Worm (Caenorhabditis elegans) whole organism, late embryonic: Measurements from ENCODE around the gene fis-2.
A peak's percentile ranks its signal among the peaks of the same experiment; 100 is the strongest.

Experiments used
- C38D4.7 ChIP-seq: fragments of 200-800 bp; sonication (Bioruptor generic); optimal IDR thresholded peaks from 2 replicates; lab custom pipeline; 2018; ENCODE audit warnings: mild to moderate bottlenecking, missing genetic modification characterization, moderate library complexity, missing compliant biosample characterization
- F13H6.1 ChIP-seq: sonication (generic microtip); optimal IDR thresholded peaks from 2 replicates; lab custom pipeline; 2016; ENCODE audit warnings: missing genetic modification characterization, missing compliant biosample characterization
- K02D7.2 ChIP-seq: sonication (generic microtip); optimal IDR thresholded peaks from 2 replicates; lab custom pipeline; 2017; ENCODE audit warnings: mild to moderate bottlenecking, missing genetic modification characterization, missing compliant biosample characterization
- K09A11.1 ChIP-seq: sonication (generic microtip); optimal IDR thresholded peaks from 2 replicates; lab custom pipeline; 2017; ENCODE audit warnings: antibody characterized with exemption, mild to moderate bottlenecking, missing genetic modification characterization, missing compliant biosample characterization; ENCODE audit not compliant: insufficient read depth
- T23F11.4 ChIP-seq: fragments of 200-800 bp; sonication (Bioruptor generic); optimal IDR thresholded peaks from 2 replicates; lab custom pipeline; 2018; ENCODE audit warnings: mild to moderate bottlenecking, missing genetic modification characterization, missing compliant biosample characterization
- Y22D7AL.16 ChIP-seq: sonication (generic microtip); optimal IDR thresholded peaks from 2 replicates; lab custom pipeline; 2016; ENCODE audit warnings: missing genetic modification characterization, missing compliant biosample characterization
- ahr-1 ChIP-seq: sonication (generic microtip); optimal IDR thresholded peaks from 2 replicates; lab custom pipeline; 2016; ENCODE audit warnings: missing genetic modification characterization, missing compliant biosample characterization
- ama-1 ChIP-seq: fragments of 150-350 bp; optimal IDR thresholded peaks from 2 replicates; lab custom pipeline; 2014
- ceh-14 ChIP-seq: sonication (generic microtip); optimal IDR thresholded peaks from 2 replicates; lab custom pipeline; 2016; ENCODE audit warnings: missing genotype, missing genetic modification characterization, missing compliant biosample characterization
- ceh-18 ChIP-seq: sonication (generic microtip); optimal IDR thresholded peaks from 2 replicates; lab custom pipeline; 2016; ENCODE audit warnings: missing genetic modification characterization, missing compliant biosample characterization
- ceh-19 ChIP-seq: fragments of 200-800 bp; sonication (Bioruptor generic); optimal IDR thresholded peaks from 2 replicates; lab custom pipeline; 2018; ENCODE audit warnings: mild to moderate bottlenecking, missing genetic modification characterization, missing compliant biosample characterization
- ceh-2 ChIP-seq: sonication (generic microtip); optimal IDR thresholded peaks from 2 replicates; lab custom pipeline; 2016; ENCODE audit warnings: missing genotype, missing genetic modification characterization, missing compliant biosample characterization
- ceh-31 ChIP-seq: sonication (generic microtip); optimal IDR thresholded peaks from 2 replicates; lab custom pipeline; 2016; ENCODE audit warnings: missing genetic modification characterization, missing compliant biosample characterization
- ceh-45 ChIP-seq: fragments of 200-800 bp; sonication (Bioruptor generic); IDR thresholded peaks from 2 replicates; pipeline ENCODE4 v1.3.6; 2022; ENCODE audit warnings: missing genetic modification reagents, missing genetic modification characterization, missing compliant biosample characterization
- ceh-48 ChIP-seq: sonication (generic microtip); optimal IDR thresholded peaks from 2 replicates; lab custom pipeline; 2016; ENCODE audit warnings: missing genetic modification characterization, inconsistent platforms, missing compliant biosample characterization
- ceh-6 ChIP-seq: fragments of 200-800 bp; sonication (Bioruptor generic); optimal IDR thresholded peaks from 2 replicates; lab custom pipeline; 2018; ENCODE audit warnings: mild to moderate bottlenecking, missing genetic modification characterization, missing compliant biosample characterization
- che-1 ChIP-seq: sonication (generic microtip); optimal IDR thresholded peaks from 2 replicates; lab custom pipeline; 2016; ENCODE audit warnings: mild to moderate bottlenecking, missing genetic modification characterization, missing compliant biosample characterization
- elt-4 ChIP-seq: sonication (generic microtip); optimal IDR thresholded peaks from 2 replicates; lab custom pipeline; 2016; ENCODE audit warnings: missing genetic modification characterization, missing compliant biosample characterization
- eyg-1 ChIP-seq: sonication (generic microtip); optimal IDR thresholded peaks from 2 replicates; lab custom pipeline; 2016; ENCODE audit warnings: missing genotype, missing genetic modification characterization, missing compliant biosample characterization
- fkh-6 ChIP-seq: sonication (generic microtip); optimal IDR thresholded peaks from 2 replicates; lab custom pipeline; 2016; ENCODE audit warnings: missing genetic modification characterization, missing compliant biosample characterization
- gmeb-2 ChIP-seq: sonication (generic microtip); optimal IDR thresholded peaks from 2 replicates; lab custom pipeline; 2016; ENCODE audit warnings: missing genetic modification characterization, inconsistent platforms, missing compliant biosample characterization
- hlh-13 ChIP-seq: fragments of 200-800 bp; sonication (Bioruptor generic); optimal IDR thresholded peaks from 2 replicates; lab custom pipeline; 2018; ENCODE audit warnings: mild to moderate bottlenecking, missing genetic modification characterization, missing compliant biosample characterization
- hlh-30 ChIP-seq: sonication (generic microtip); optimal IDR thresholded peaks from 2 replicates; lab custom pipeline; 2017; ENCODE audit warnings: antibody characterized with exemption, missing genetic modification characterization, missing compliant biosample characterization; ENCODE audit not compliant: insufficient read depth
- hlh-8 ChIP-seq: sonication (generic microtip); optimal IDR thresholded peaks from 2 replicates; lab custom pipeline; 2016; ENCODE audit warnings: missing genotype, missing genetic modification characterization, missing compliant biosample characterization
- lim-6 ChIP-seq: sonication (generic microtip); optimal IDR thresholded peaks from 2 replicates; lab custom pipeline; 2016; ENCODE audit warnings: missing genetic modification characterization, missing compliant biosample characterization
- lin-11 ChIP-seq: fragments of 200-800 bp; sonication (Bioruptor generic); optimal IDR thresholded peaks from 2 replicates; lab custom pipeline; 2018; ENCODE audit warnings: mild to moderate bottlenecking, missing genetic modification characterization, missing compliant biosample characterization
- madf-2 ChIP-seq: sonication (generic microtip); optimal IDR thresholded peaks from 2 replicates; lab custom pipeline; 2017; ENCODE audit warnings: missing genetic modification characterization, missing compliant biosample characterization
- mec-3 ChIP-seq: sonication (generic microtip); optimal IDR thresholded peaks from 2 replicates; lab custom pipeline; 2016; ENCODE audit warnings: borderline replicate concordance, missing genetic modification characterization, missing compliant biosample characterization
- nfya-1 ChIP-seq: sonication (generic microtip); optimal IDR thresholded peaks from 2 replicates; lab custom pipeline; 2017; ENCODE audit warnings: missing genetic modification characterization, mild to moderate bottlenecking, missing compliant biosample characterization, antibody characterized with exemption, moderate library complexity
- nhr-11 ChIP-seq: fragments of 150-350 bp; optimal IDR thresholded peaks from 2 replicates; lab custom pipeline; 2014; ENCODE audit warnings: missing biosample characterization, missing genetic modification characterization
- nhr-232 ChIP-seq: sonication (generic microtip); optimal IDR thresholded peaks from 2 replicates; lab custom pipeline; 2016; ENCODE audit warnings: missing genetic modification characterization, missing compliant biosample characterization
- odd-2 ChIP-seq: sonication (generic microtip); optimal IDR thresholded peaks from 2 replicates; lab custom pipeline; 2017; ENCODE audit warnings: antibody characterized with exemption, mild to moderate bottlenecking, missing genetic modification characterization, missing compliant biosample characterization
- pat-9 ChIP-seq: fragments of 200-800 bp; sonication (Bioruptor generic); optimal IDR thresholded peaks from 2 replicates; lab custom pipeline; 2018; ENCODE audit warnings: mild to moderate bottlenecking, missing genetic modification characterization, moderate library complexity, missing compliant biosample characterization
- ref-2 ChIP-seq: sonication (generic microtip); optimal IDR thresholded peaks from 2 replicates; lab custom pipeline; 2016; ENCODE audit warnings: missing genetic modification characterization, missing compliant biosample characterization
- rnt-1 ChIP-seq: sonication (generic microtip); optimal IDR thresholded peaks from 2 replicates; lab custom pipeline; 2016; ENCODE audit warnings: missing genetic modification characterization, missing compliant biosample characterization
- sox-4 ChIP-seq: sonication (generic microtip); optimal IDR thresholded peaks from 2 replicates; lab custom pipeline; 2017; ENCODE audit warnings: mild to moderate bottlenecking, missing genetic modification characterization, inconsistent platforms, missing compliant biosample characterization
- syd-9 ChIP-seq: sonication (generic microtip); optimal IDR thresholded peaks from 2 replicates; lab custom pipeline; 2016; ENCODE audit warnings: mild to moderate bottlenecking, missing genetic modification characterization, moderate library complexity, missing compliant biosample characterization
- tbx-2 ChIP-seq: sonication (generic microtip); optimal IDR thresholded peaks from 2 replicates; lab custom pipeline; 2016; ENCODE audit warnings: missing genetic modification characterization, missing compliant biosample characterization
- tbx-7 ChIP-seq: sonication (generic microtip); optimal IDR thresholded peaks from 2 replicates; lab custom pipeline; 2016; ENCODE audit warnings: missing genotype, missing genetic modification characterization, missing compliant biosample characterization
- ttx-3 ChIP-seq: sonication (generic microtip); optimal IDR thresholded peaks from 2 replicates; lab custom pipeline; 2016; ENCODE audit warnings: missing genetic modification reagents, missing genetic modification characterization, missing compliant biosample characterization
- unc-42 ChIP-seq: sonication (generic microtip); optimal IDR thresholded peaks from 2 replicates; lab custom pipeline; 2016; ENCODE audit warnings: missing genotype, missing genetic modification characterization, missing compliant biosample characterization
- unc-86 ChIP-seq: sonication (generic microtip); optimal IDR thresholded peaks from 2 replicates; lab custom pipeline; 2016; ENCODE audit warnings: missing genetic modification characterization, missing compliant biosample characterization
- zip-5 ChIP-seq: sonication (generic microtip); optimal IDR thresholded peaks from 2 replicates; lab custom pipeline; 2016; ENCODE audit warnings: missing genetic modification characterization, missing compliant biosample characterization

fis-2 gene

DNA sequence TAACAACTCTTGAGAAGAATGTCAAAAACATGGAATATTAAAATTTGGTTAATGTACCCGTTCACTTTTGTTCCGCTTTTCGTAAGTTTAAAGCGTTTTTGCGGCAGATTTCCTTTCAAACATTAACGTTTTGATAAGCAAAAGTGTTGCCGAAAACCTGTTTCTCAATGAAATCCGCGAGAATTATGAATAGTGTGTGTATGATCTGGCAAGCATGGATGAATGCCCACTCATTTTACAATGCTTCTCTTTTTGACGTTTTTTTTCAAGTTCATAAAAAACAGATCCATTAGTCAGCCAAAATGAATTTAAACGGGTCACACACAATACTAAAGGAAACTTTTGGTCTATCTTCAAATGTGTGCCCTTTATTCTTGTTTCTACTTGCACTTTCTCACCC lies 1.0 kb downstream of the fis-2 start:
- no peak for TF ChIP-seq ref-2 (tag; lab: Kevin White, UChicago)
- no peak for TF ChIP-seq hlh-30 (tag; lab: Kevin White, UChicago)
- TF ChIP-seq lin-11 (tag; lab: Kevin White, UChicago), result no peak
- no peak for TF ChIP-seq ama-1 (lab: Kevin White, UChicago)
- TF ChIP-seq fkh-6 (tag; lab: Kevin White, UChicago), result no peak
- no peak for TF ChIP-seq nhr-11 (tag; lab: Kevin White, UChicago)
- TF ChIP-seq K02D7.2 (tag; lab: Kevin White, UChicago), result no peak
- TF ChIP-seq zip-5, result no peak
- TF ChIP-seq ceh-45 (GFP tag; lab: Robert Waterston, UW), result no peak
- TF ChIP-seq tbx-2, result no peak
- TF ChIP-seq K09A11.1, result no peak
- no peak for TF ChIP-seq hlh-8 (tag; lab: Kevin White, UChicago)
- TF ChIP-seq F13H6.1, result no peak
- no peak for TF ChIP-seq ahr-1
- no peak for TF ChIP-seq tbx-7 (tag; lab: Kevin White, UChicago)
- no peak for TF ChIP-seq Y22D7AL.16 (tag; lab: Kevin White, UChicago)
- TF ChIP-seq ttx-3 (tag; lab: Kevin White, UChicago), result no peak

DNA sequence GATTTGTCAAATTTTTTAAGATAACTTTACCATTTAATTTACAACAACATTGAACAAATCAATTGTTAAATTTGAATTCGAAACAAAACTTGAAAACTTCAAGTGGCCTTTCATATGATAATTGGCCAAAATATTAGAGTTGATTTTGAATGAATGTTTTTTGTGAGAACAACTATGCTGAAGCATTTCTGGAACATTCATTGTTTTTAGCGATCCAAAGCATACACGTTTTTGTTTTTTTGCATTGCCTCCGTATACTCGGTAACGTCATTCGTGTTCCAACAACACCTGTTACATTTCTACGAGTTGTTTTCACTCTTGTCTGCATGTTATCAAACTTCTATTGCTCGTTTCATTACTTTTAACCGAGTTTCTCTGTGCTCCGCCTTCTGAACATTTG lies 8.0 kb downstream of the fis-2 start:
- no peak for TF ChIP-seq unc-86 (tag; lab: Kevin White, UChicago)
- TF ChIP-seq T23F11.4, result no peak
- TF ChIP-seq ceh-18, result no peak
- TF ChIP-seq C38D4.7 (GFP tag; lab: Kevin White, UChicago), result no peak
- no peak for TF ChIP-seq mec-3 (tag; lab: Kevin White, UChicago)
- no peak for TF ChIP-seq ceh-2 (tag; lab: Kevin White, UChicago)
- no peak for TF ChIP-seq ceh-14 (tag; lab: Kevin White, UChicago)
- no peak for TF ChIP-seq lin-11 (tag; lab: Kevin White, UChicago)

DNA sequence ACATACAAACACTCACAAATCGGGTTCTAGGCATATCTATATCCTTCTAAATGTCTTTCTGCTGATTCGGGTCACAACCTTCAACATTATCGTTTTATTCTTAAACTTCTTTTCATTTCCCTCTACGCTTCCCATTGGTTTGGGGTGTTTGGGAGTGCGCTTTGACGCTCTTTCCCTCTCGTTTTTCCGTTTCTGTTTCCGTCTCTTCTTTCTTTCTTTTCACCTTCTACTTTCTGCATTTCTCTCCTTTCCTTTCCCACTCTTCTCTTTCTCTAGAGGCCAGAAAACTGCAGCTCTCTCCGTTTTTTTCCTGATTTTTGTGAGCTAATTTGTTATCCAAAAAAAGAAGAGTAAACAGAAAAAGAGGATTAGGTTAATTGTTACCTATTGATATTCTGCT lies 8.7 kb downstream of the fis-2 start:
- TF ChIP-seq tbx-2 (peak; percentile 55), ceh-31 (peak; percentile 18), unc-42 (tag; lab: Kevin White, UChicago) (peak; percentile 32), ceh-6 (GFP tag; lab: Kevin White, UChicago) (no peak), ref-2 (tag; lab: Kevin White, UChicago) (peak; percentile 17), ceh-18 (peak; percentile 52), hlh-30 (tag; lab: Kevin White, UChicago) (no peak), nfya-1 (peak; percentile 26), fkh-6 (tag; lab: Kevin White, UChicago) (no peak), lin-11 (tag; lab: Kevin White, UChicago) (no peak), ceh-19 (GFP tag; lab: Kevin White, UChicago) (no peak), T23F11.4 (no peak), eyg-1 (tag; lab: Kevin White, UChicago) (no peak), sox-4 (tag; lab: Kevin White, UChicago) (no peak)

DNA sequence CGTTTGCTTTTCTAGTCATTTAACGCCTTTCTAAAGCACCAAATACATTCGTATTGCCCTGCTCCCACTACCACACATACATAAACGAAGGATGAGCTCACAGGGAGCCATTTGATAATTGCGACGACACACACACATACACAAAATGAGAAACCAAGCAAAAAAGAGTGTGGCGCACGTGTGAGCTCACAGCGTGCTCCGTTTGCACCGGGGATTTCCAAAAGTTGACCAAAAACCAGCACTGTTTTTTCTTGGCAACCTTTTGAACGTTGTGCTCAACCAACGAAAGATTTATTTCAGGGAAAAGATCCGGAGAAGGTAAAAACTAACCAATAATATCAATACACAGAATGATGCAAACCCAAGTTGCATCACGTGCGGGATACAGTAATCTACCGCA lies 10.2 kb downstream of the fis-2 start, which contains the start of gene ksr-1:
TSS of gene ksr-1 (plus strand) at position 301 of the 400 bp plus-strand sequence.
- TF ChIP-seq ttx-3 (tag; lab: Kevin White, UChicago) (no peak), odd-2 (tag; lab: Kevin White, UChicago) (no peak), gmeb-2 (tag; lab: Kevin White, UChicago) (no peak), pat-9 (tag; lab: Kevin White, UChicago) (no peak), ceh-6 (GFP tag; lab: Kevin White, UChicago) (no peak), ceh-2 (tag; lab: Kevin White, UChicago) (no peak), hlh-13 (no peak), Y22D7AL.16 (tag; lab: Kevin White, UChicago) (no peak), madf-2 (tag; lab: Kevin White, UChicago) (no peak), elt-4 (tag; lab: Kevin White, UChicago) (no peak), che-1 (no peak), ceh-48 (tag; lab: Kevin White, UChicago) (no peak), ama-1 (lab: Kevin White, UChicago) (no peak), C38D4.7 (GFP tag; lab: Kevin White, UChicago) (no peak), rnt-1 (tag; lab: Kevin White, UChicago) (no peak), lim-6 (tag; lab: Kevin White, UChicago) (no peak), nhr-232 (tag; lab: Kevin White, UChicago) (no peak), F13H6.1 (no peak), syd-9 (tag; lab: Kevin White, UChicago) (no peak), ahr-1 (no peak)
